Fruit fly (Drosophila melanogaster) whole organism, embryonic: ENCODE results near the gene CG7550.
A peak's percentile ranks its signal among the peaks of the same experiment; 100 is the strongest.

Source experiments
- BEAF-32 ChIP-seq: fragments of 200-800 bp; sonication (Bioruptor generic); optimal IDR thresholded peaks from 3 replicates; lab custom pipeline; 2017; ENCODE audit warnings: missing biosample characterization, missing genetic modification characterization, mild to moderate bottlenecking, moderate library complexity, missing genetic modification reagents
- Bteb2 ChIP-seq: fragments of 200-800 bp; sonication (Bioruptor generic); optimal IDR thresholded peaks from 2 replicates; lab custom pipeline; 2016; ENCODE audit warnings: missing biosample characterization, missing genetic modification characterization
- C15 ChIP-seq: fragments of 200-800 bp; sonication (Bioruptor generic); IDR thresholded peaks from 3 replicates; pipeline ENCODE4 v1.3.6; 2022; ENCODE audit warnings: missing biosample characterization, missing genetic modification characterization
- CG10462 ChIP-seq: fragments of 200-800 bp; sonication (Bioruptor generic); optimal IDR thresholded peaks from 2 replicates; lab custom pipeline; 2016; ENCODE audit warnings: missing biosample characterization, missing genetic modification characterization
- CG11398 ChIP-seq: fragments of 200-800 bp; sonication (Bioruptor generic); optimal IDR thresholded peaks from 2 replicates; lab custom pipeline; 2016; ENCODE audit warnings: missing biosample characterization, missing genetic modification characterization
- CG11504 ChIP-seq: fragments of 200-800 bp; sonication (Bioruptor generic); optimal IDR thresholded peaks from 3 replicates; lab custom pipeline; 2019; ENCODE audit warnings: missing biosample characterization, mild to moderate bottlenecking, missing genetic modification characterization, moderate library complexity
- CG15601 ChIP-seq: fragments of 200-800 bp; sonication (Bioruptor generic); optimal IDR thresholded peaks from 3 replicates; lab custom pipeline; 2019; ENCODE audit warnings: missing biosample characterization, mild to moderate bottlenecking, missing genetic modification characterization, moderate library complexity
- CG17912 ChIP-seq: fragments of 200-800 bp; sonication (Bioruptor generic); optimal IDR thresholded peaks from 2 replicates; lab custom pipeline; 2018; ENCODE audit warnings: missing biosample characterization, mild to moderate bottlenecking, missing genetic modification characterization
- CG2129 ChIP-seq: fragments of 200-800 bp; sonication (Bioruptor generic); IDR thresholded peaks from 2 replicates; pipeline ENCODE4 v1.3.6; 2022; ENCODE audit warnings: missing biosample characterization, missing genetic modification characterization; ENCODE audit not compliant: partially characterized antibody
- CG6854 ChIP-seq: fragments of 200-800 bp; sonication (Bioruptor generic); optimal IDR thresholded peaks from 3 replicates; lab custom pipeline; 2017; ENCODE audit warnings: missing biosample characterization, mild to moderate bottlenecking, missing genetic modification characterization
- CG8290 ChIP-seq, 3 experiments: fragments of 200-800 bp; sonication (Bioruptor generic); optimal IDR thresholded peaks; 2 replicates each; lab custom pipeline; 2016 to 2019; ENCODE audit warnings: missing biosample characterization in 3 of 3, missing genetic modification characterization in 3 of 3, mild to moderate bottlenecking in 2 of 3, moderate library complexity in 1 of 3
- CG8359 ChIP-seq: fragments of 200-800 bp; sonication (Bioruptor generic); optimal IDR thresholded peaks from 2 replicates; lab custom pipeline; 2017; ENCODE audit warnings: missing biosample characterization, mild to moderate bottlenecking, missing genetic modification characterization, borderline replicate concordance
- CG8944 ChIP-seq: fragments of 200-800 bp; sonication (Bioruptor generic); optimal IDR thresholded peaks from 3 replicates; lab custom pipeline; 2016; ENCODE audit warnings: missing biosample characterization, missing genetic modification characterization
- Dbx ChIP-seq: fragments of 200-800 bp; sonication (Bioruptor generic); IDR thresholded peaks from 3 replicates; pipeline ENCODE4 v1.3.6; 2022; ENCODE audit warnings: missing biosample characterization, missing genetic modification characterization
- Doc3 ChIP-seq: fragments of 200-800 bp; sonication (Bioruptor generic); IDR thresholded peaks from 3 replicates; pipeline ENCODE4 v1.3.6; 2022; ENCODE audit warnings: missing biosample characterization, missing genetic modification characterization; ENCODE audit not compliant: partially characterized antibody
- HLH54F ChIP-seq: fragments of 200-800 bp; sonication (Bioruptor generic); optimal IDR thresholded peaks from 3 replicates; lab custom pipeline; 2016; ENCODE audit warnings: missing biosample characterization, missing genetic modification characterization
- Jarid2 ChIP-seq: fragments of 200-800 bp; sonication (Bioruptor generic); optimal IDR thresholded peaks from 3 replicates; lab custom pipeline; 2017; ENCODE audit warnings: mild to moderate bottlenecking, missing biosample characterization, missing genetic modification reagents, missing genetic modification characterization
- Kr ChIP-seq: fragments of 200-800 bp; sonication (Bioruptor generic); optimal IDR thresholded peaks from 2 replicates; lab custom pipeline; 2017; ENCODE audit warnings: missing biosample characterization, mild to moderate bottlenecking, missing genetic modification characterization
- Lhr ChIP-seq: fragments of 200-800 bp; sonication (Bioruptor generic); optimal IDR thresholded peaks from 3 replicates; lab custom pipeline; 2017; ENCODE audit warnings: mild to moderate bottlenecking, missing biosample characterization, missing genetic modification reagents, missing genetic modification characterization
- MESR4 ChIP-seq: fragments of 200-800 bp; sonication (Bioruptor generic); optimal IDR thresholded peaks from 2 replicates; lab custom pipeline; 2018; ENCODE audit warnings: missing biosample characterization, mild to moderate bottlenecking, missing genetic modification characterization, moderate library complexity
- Oli ChIP-seq: fragments of 200-800 bp; sonication (Bioruptor generic); optimal IDR thresholded peaks from 2 replicates; lab custom pipeline; 2018; ENCODE audit warnings: missing biosample characterization, mild to moderate bottlenecking, missing genetic modification characterization, moderate library complexity
- Opbp ChIP-seq: fragments of 200-800 bp; sonication (Bioruptor generic); IDR thresholded peaks from 3 replicates; pipeline ENCODE4 v1.3.6; 2022; ENCODE audit warnings: missing biosample characterization, missing genetic modification characterization; ENCODE audit not compliant: partially characterized antibody
- Optix ChIP-seq: fragments of 200-800 bp; sonication (Bioruptor generic); IDR thresholded peaks from 3 replicates; pipeline ENCODE4 v1.3.6; 2022; ENCODE audit warnings: missing biosample characterization, missing genetic modification characterization
- Rfx ChIP-seq: fragments of 200-800 bp; sonication (Bioruptor generic); IDR thresholded peaks from 2 replicates; pipeline ENCODE4 v1.3.6; 2022; ENCODE audit warnings: missing biosample characterization, missing genetic modification characterization
- Trl ChIP-seq, 3 experiments: fragments of >200 bp in 2 of 3; fragments of 200-800 bp in 1 of 3; sonication (Bioruptor generic) in 1 of 3; optimal IDR thresholded peaks; 2 replicates in 1 of 3; 3 replicates in 2 of 3; lab custom pipeline; 2016 to 2017; ENCODE audit warnings: missing biosample characterization in 1 of 3, missing genetic modification characterization in 1 of 3
- ac ChIP-seq: fragments of 200-800 bp; sonication (Bioruptor generic); optimal IDR thresholded peaks from 3 replicates; lab custom pipeline; 2017; ENCODE audit warnings: missing biosample characterization, mild to moderate bottlenecking, missing genetic modification characterization
- al ChIP-seq: fragments of 200-800 bp; sonication (Bioruptor generic); IDR thresholded peaks from 2 replicates; pipeline ENCODE4 v1.3.6; 2022; ENCODE audit warnings: missing biosample characterization, missing genetic modification characterization
- bigmax ChIP-seq: fragments of 200-800 bp; sonication (Bioruptor generic); optimal IDR thresholded peaks from 2 replicates; lab custom pipeline; 2018; ENCODE audit warnings: missing biosample characterization, mild to moderate bottlenecking, missing genetic modification characterization
- br ChIP-seq: fragments of >200 bp; optimal IDR thresholded peaks from 2 replicates; lab custom pipeline; 2017
- chinmo ChIP-seq: fragments of 200-800 bp; sonication (Bioruptor generic); IDR thresholded peaks from 4 replicates; pipeline ENCODE4 v1.3.6; 2022; ENCODE audit warnings: missing biosample characterization, missing genetic modification characterization; ENCODE audit not compliant: partially characterized antibody
- ci ChIP-seq: fragments of 200-800 bp; sonication (Bioruptor generic); IDR thresholded peaks from 3 replicates; pipeline ENCODE4 v1.3.6; 2022; ENCODE audit warnings: missing biosample characterization, missing genetic modification characterization
- cwo ChIP-seq: fragments of 200-800 bp; sonication (Bioruptor generic); optimal IDR thresholded peaks from 3 replicates; lab custom pipeline; 2017; ENCODE audit warnings: missing biosample characterization, missing genetic modification characterization, mild to moderate bottlenecking, moderate library complexity, missing genetic modification reagents
- esg ChIP-seq: fragments of 200-800 bp; sonication (Bioruptor generic); conservative IDR thresholded peaks from 2 replicates; pipeline ENCODE4 v1.3.6; 2022; ENCODE audit warnings: missing biosample characterization, missing genetic modification characterization
- fu2 ChIP-seq: fragments of 200-800 bp; sonication (Bioruptor generic); optimal IDR thresholded peaks from 2 replicates; lab custom pipeline; 2016; ENCODE audit warnings: missing biosample characterization, missing genetic modification characterization
- hkb ChIP-seq, 2 experiments: fragments of 200-800 bp in 1 of 2; fragments of >200 bp in 1 of 2; sonication (Bioruptor generic) in 1 of 2; IDR thresholded peaks in 1 of 2; optimal IDR thresholded peaks in 1 of 2; 2 replicates each; pipeline versions ENCODE4 v1.3.6 to Lab custom; 2017 to 2022; ENCODE audit warnings: missing biosample characterization in 1 of 2, missing genetic modification characterization in 1 of 2
- insv ChIP-seq, 2 experiments: fragments of 200-800 bp; sonication (Bioruptor generic); optimal IDR thresholded peaks; 3 replicates each; lab custom pipeline; 2016 to 2018; ENCODE audit warnings: missing biosample characterization in 2 of 2, missing genetic modification characterization in 2 of 2
- inv ChIP-seq: fragments of 200-800 bp; sonication (Bioruptor generic); IDR thresholded peaks from 2 replicates; pipeline ENCODE4 v1.3.6; 2022; ENCODE audit warnings: missing biosample characterization, missing genetic modification characterization; ENCODE audit not compliant: partially characterized antibody
- kah ChIP-seq: fragments of 200-800 bp; sonication (Bioruptor generic); optimal IDR thresholded peaks from 2 replicates; lab custom pipeline; 2018; ENCODE audit warnings: missing biosample characterization, mild to moderate bottlenecking, missing genetic modification characterization
- pita ChIP-seq: fragments of 200-800 bp; sonication (Bioruptor generic); optimal IDR thresholded peaks from 2 replicates; lab custom pipeline; 2017; ENCODE audit warnings: missing biosample characterization, mild to moderate bottlenecking, missing genetic modification characterization
- repo ChIP-seq: fragments of 200-800 bp; sonication (Bioruptor generic); optimal IDR thresholded peaks from 2 replicates; lab custom pipeline; 2016; ENCODE audit warnings: missing biosample characterization, missing genetic modification characterization
- run ChIP-seq: fragments of 200-800 bp; sonication (Bioruptor generic); optimal IDR thresholded peaks from 3 replicates; lab custom pipeline; 2018; ENCODE audit warnings: missing biosample characterization, mild to moderate bottlenecking, missing genetic modification characterization
- scrt ChIP-seq: fragments of 200-800 bp; sonication (Bioruptor generic); optimal IDR thresholded peaks from 2 replicates; lab custom pipeline; 2018; ENCODE audit warnings: missing biosample characterization, mild to moderate bottlenecking, missing genetic modification characterization, moderate library complexity
- sob ChIP-seq: fragments of 200-800 bp; sonication (Bioruptor generic); IDR thresholded peaks from 2 replicates; pipeline ENCODE4 v1.3.6; 2022; ENCODE audit warnings: missing biosample characterization, missing genetic modification characterization
- sqz ChIP-seq: fragments of 200-800 bp; sonication (Bioruptor generic); optimal IDR thresholded peaks from 3 replicates; lab custom pipeline; 2018; ENCODE audit warnings: missing biosample characterization, mild to moderate bottlenecking, missing genetic modification characterization
- stwl ChIP-seq: fragments of 200-800 bp; sonication (Bioruptor generic); optimal IDR thresholded peaks from 3 replicates; lab custom pipeline; 2018; ENCODE audit warnings: missing biosample characterization, mild to moderate bottlenecking, missing genetic modification characterization, moderate library complexity
- toy ChIP-seq: fragments of 200-800 bp; sonication (Bioruptor generic); IDR thresholded peaks from 2 replicates; pipeline ENCODE4 v1.3.6; 2022; ENCODE audit warnings: missing biosample characterization, missing genetic modification characterization
- yki ChIP-seq: fragments of >200 bp; optimal IDR thresholded peaks from 3 replicates; lab custom pipeline; 2018
- zf30C ChIP-seq: fragments of 200-800 bp; sonication (Bioruptor generic); optimal IDR thresholded peaks from 3 replicates; lab custom pipeline; 2018; ENCODE audit warnings: missing biosample characterization, mild to moderate bottlenecking, missing genetic modification characterization

The CG7550 gene

dm6 chr3L:8127712-8128210, 3.4 kb upstream of the CG7550 start, which contains the start of the genes Cds and Uba2 (continued):
- no peak for TF ChIP-seq Kr
- peak; percentile 90 for TF ChIP-seq ci
- peak; percentile 50; the same call in 1 of the 3 replicates for TF ChIP-seq Opbp
- no peak for TF ChIP-seq pita (GFP tag; lab: Kevin White, UChicago)
- no peak for TF ChIP-seq yki (lab: Kevin White, UChicago)
- peak; percentile 35; the same call in 1 of the 3 replicates for TF ChIP-seq Doc3 (GFP tag; lab: Robert Waterston, UW)
- TF ChIP-seq CG10462 (GFP tag; lab: Kevin White, UChicago), result peak; percentile 83
- TF ChIP-seq CG11398, result peak; percentile 77
- TF ChIP-seq inv (GFP tag; lab: Robert Waterston, UW), result no peak
- peak; percentile 88 for TF ChIP-seq HLH54F (GFP tag; lab: Kevin White, UChicago)
- peak; percentile 71 for TF ChIP-seq Bteb2 (GFP tag; lab: Kevin White, UChicago)
- peak; percentile 95 for TF ChIP-seq Dbx (GFP tag; lab: Robert Waterston, UW)
- peak; percentile 96 for TF ChIP-seq Rfx (GFP tag; lab: Robert Waterston, UW)
- peak; percentile 82 for TF ChIP-seq scrt (GFP tag; lab: Kevin White, UChicago)
- peak; percentile 53 for TF ChIP-seq BEAF-32 (GFP tag; lab: Kevin White, UChicago)
- peak; percentile 91 for TF ChIP-seq stwl (tag; lab: Kevin White, UChicago)
- TF ChIP-seq bigmax, result peak; percentile 32
- peak; percentile 82 for TF ChIP-seq CG8290 (GFP tag; optimal IDR thresholded peaks at IDR 0.05; lab: Kevin White, UChicago)
- peak; percentile 61 to 83 for TF ChIP-seq CG8290 (tag; optimal IDR thresholded peaks at IDR 0.05; lab: Kevin White, UChicago)
- peak; percentile 39 for TF ChIP-seq hkb (optimal IDR thresholded peaks at IDR 0.05; lab: Kevin White, UChicago)
- peak; percentile 91 for TF ChIP-seq hkb (GFP tag; IDR thresholded peaks at IDR 0.05; lab: Robert Waterston, UW)
- TF ChIP-seq kah (GFP tag; lab: Kevin White, UChicago), result peak; percentile 44
- TF ChIP-seq zf30C (GFP tag; lab: Kevin White, UChicago), result no peak
- TF ChIP-seq sob (GFP tag; lab: Robert Waterston, UW), result peak; percentile 96
- TF ChIP-seq Trl (optimal IDR thresholded peaks at IDR 0.05; lab: Kevin White, UChicago), result no peak
- TF ChIP-seq Trl (GFP tag; optimal IDR thresholded peaks at IDR 0.05; lab: Kevin White, UChicago), result peak; percentile 82
- peak; percentile 85 for TF ChIP-seq esg (GFP tag; lab: Robert Waterston, UW)
- TF ChIP-seq chinmo, result no peak
- TF ChIP-seq CG17912 (GFP tag; lab: Kevin White, UChicago), result peak; percentile 83
- TF ChIP-seq Optix, result peak; percentile 81
- no peak; the same call in none of the 2 replicates for TF ChIP-seq toy (GFP tag; lab: Robert Waterston, UW)
- peak in 1 of 2 experiments; percentile 93 for TF ChIP-seq insv (GFP tag; optimal IDR thresholded peaks at IDR 0.05; lab: Kevin White, UChicago)
- TF ChIP-seq ac (GFP tag; lab: Kevin White, UChicago), result peak; percentile 61
- TF ChIP-seq sqz (GFP tag; lab: Kevin White, UChicago), result no peak
- no peak for TF ChIP-seq CG2129 (GFP tag; lab: Robert Waterston, UW)
- peak; percentile 95 for TF ChIP-seq MESR4 (GFP tag; lab: Kevin White, UChicago)
- peak; percentile 64 for TF ChIP-seq repo
- peak; percentile 64 for TF ChIP-seq CG6854 (GFP tag; lab: Kevin White, UChicago)
- peak; percentile 62 for TF ChIP-seq run (tag; lab: Kevin White, UChicago)
- peak; percentile 89 for TF ChIP-seq CG15601 (tag; lab: Kevin White, UChicago)
- TF ChIP-seq cwo (GFP tag; lab: Kevin White, UChicago), result peak; percentile 83
- TF ChIP-seq al, result peak; percentile 94
- peak; percentile 86 for TF ChIP-seq C15 (GFP tag; lab: Robert Waterston, UW)
- TF ChIP-seq br, result no peak
- TF ChIP-seq CG8944 (GFP tag; lab: Kevin White, UChicago), result peak; percentile 69
- no peak for TF ChIP-seq Jarid2 (GFP tag; lab: Kevin White, UChicago)
- TF ChIP-seq Oli (tag; lab: Kevin White, UChicago), result peak; percentile 91
- TF ChIP-seq CG11504 (tag; lab: Kevin White, UChicago), result no peak
- peak; percentile 61 for TF ChIP-seq CG8359 (GFP tag; lab: Kevin White, UChicago)
- TF ChIP-seq fu2 (GFP tag; lab: Kevin White, UChicago), result peak; percentile 71
- peak; percentile 83 for TF ChIP-seq Lhr (GFP tag; lab: Kevin White, UChicago)
